Worm (Caenorhabditis elegans) whole organism, late embryonic: Measurements from ENCODE around the gene C42D8.1.

Source experiments
- K09A11.1 ChIP-seq: sonication (generic microtip); optimal IDR thresholded peaks from 2 replicates; lab custom pipeline; 2017; ENCODE audit warnings: antibody characterized with exemption, mild to moderate bottlenecking, missing genetic modification characterization, missing compliant biosample characterization; ENCODE audit not compliant: insufficient read depth
- ahr-1 ChIP-seq: sonication (generic microtip); optimal IDR thresholded peaks from 2 replicates; lab custom pipeline; 2016; ENCODE audit warnings: missing genetic modification characterization, missing compliant biosample characterization
- ceh-14 ChIP-seq: sonication (generic microtip); optimal IDR thresholded peaks from 2 replicates; lab custom pipeline; 2016; ENCODE audit warnings: missing genotype, missing genetic modification characterization, missing compliant biosample characterization
- ceh-22 ChIP-seq: sonication (generic microtip); optimal IDR thresholded peaks from 2 replicates; lab custom pipeline; 2017; ENCODE audit warnings: missing biosample characterization, missing genetic modification characterization
- ceh-48 ChIP-seq: sonication (generic microtip); optimal IDR thresholded peaks from 2 replicates; lab custom pipeline; 2016; ENCODE audit warnings: missing genetic modification characterization, inconsistent platforms, missing compliant biosample characterization

- TF ChIP-seq ceh-22 (tag; lab: Kevin White, UChicago) (no peak), ceh-48 (tag; lab: Kevin White, UChicago) (no peak), K09A11.1 (no peak), ceh-14 (tag; lab: Kevin White, UChicago) (no peak), ahr-1 (no peak)
Observed at ce11 chrX:5142403-5142802, 33.1 kb downstream of the C42D8.1 start.
